Worm (Caenorhabditis elegans) whole organism, L1 larva: ENCODE data around the gene srh-30.

Source experiments
- C16A3.4 ChIP-seq: fragments of 150-350 bp; optimal IDR thresholded peaks from 2 replicates; lab custom pipeline; 2014; ENCODE audit warnings: missing biosample characterization, missing genetic modification characterization
- C34B4.2 ChIP-seq: sonication (generic microtip); optimal IDR thresholded peaks from 2 replicates; lab custom pipeline; 2017; ENCODE audit warnings: mild to moderate bottlenecking, missing genetic modification characterization, missing compliant biosample characterization
- F16B12.6 ChIP-seq: fragments of 150-350 bp; optimal IDR thresholded peaks from 2 replicates; lab custom pipeline; 2014; ENCODE audit warnings: missing biosample characterization, missing genetic modification characterization
- Y116A8C.19 ChIP-seq: sonication (generic microtip); optimal IDR thresholded peaks from 2 replicates; lab custom pipeline; 2016; ENCODE audit warnings: missing compliant biosample characterization, missing genetic modification characterization, borderline replicate concordance
- aha-1 ChIP-seq: fragments of 150-350 bp; optimal IDR thresholded peaks from 2 replicates; lab custom pipeline; 2014; ENCODE audit warnings: missing biosample characterization, missing genetic modification characterization
- ama-1 ChIP-seq: fragments of 150-350 bp; optimal IDR thresholded peaks from 2 replicates; lab custom pipeline; 2014
- blmp-1 ChIP-seq: fragments of 150-350 bp; optimal IDR thresholded peaks from 2 replicates; lab custom pipeline; 2014; ENCODE audit warnings: missing biosample characterization, missing genetic modification characterization
- ceh-8 ChIP-seq: fragments of 200-800 bp; sonication (Bioruptor generic); optimal IDR thresholded peaks from 2 replicates; lab custom pipeline; 2018; ENCODE audit warnings: mild to moderate bottlenecking, missing genetic modification characterization, moderate library complexity, missing compliant biosample characterization
- ceh-88 ChIP-seq: fragments of 200-800 bp; sonication (Bioruptor generic); IDR thresholded peaks from 2 replicates; pipeline ENCODE4 v1.3.6; 2022; ENCODE audit warnings: missing genetic modification characterization, missing compliant biosample characterization
- ceh-90 ChIP-seq: sonication (generic microtip); optimal IDR thresholded peaks from 2 replicates; lab custom pipeline; 2016; ENCODE audit warnings: missing genetic modification characterization, missing compliant biosample characterization
- dpl-1 ChIP-seq, 3 experiments: fragments of 150-350 bp in 2 of 3; sonication (generic microtip) in 1 of 3; optimal IDR thresholded peaks; 2 replicates each; lab custom pipeline; 2014 to 2017; ENCODE audit warnings: missing biosample characterization in 3 of 3, missing genetic modification characterization in 3 of 3, missing genetic modification reagents in 3 of 3
- efl-3 ChIP-seq: fragments of 200-800 bp; sonication (Bioruptor generic); optimal IDR thresholded peaks from 2 replicates; lab custom pipeline; 2018; ENCODE audit warnings: mild to moderate bottlenecking, missing genetic modification characterization, missing compliant biosample characterization
- egl-27 ChIP-seq, 2 experiments: fragments of 150-350 bp in 1 of 2; sonication (generic microtip); optimal IDR thresholded peaks; 3 replicates each; lab custom pipeline; 2017 to 2018; ENCODE audit warnings: missing biosample characterization in 2 of 2, missing genetic modification characterization in 2 of 2, missing genetic modification reagents in 2 of 2
- elt-2 ChIP-seq: sonication (generic microtip); optimal IDR thresholded peaks from 2 replicates; lab custom pipeline; 2016; ENCODE audit warnings: missing genetic modification characterization, mild to moderate bottlenecking, inconsistent platforms, missing compliant biosample characterization, missing genetic modification reagents
- elt-3 ChIP-seq, 6 experiments: fragments of 150-350 bp in 1 of 6; sonication (generic microtip); optimal IDR thresholded peaks; 2 replicates each; lab custom pipeline; 2017 to 2018; ENCODE audit warnings: missing biosample characterization in 6 of 6, missing genetic modification characterization in 6 of 6, inconsistent platforms in 1 of 6
- ets-5 ChIP-seq: fragments of 200-800 bp; sonication (Bioruptor generic); IDR thresholded peaks from 2 replicates; pipeline ENCODE4 v1.3.6; 2022; ENCODE audit warnings: missing genetic modification characterization, missing compliant biosample characterization
- fkh-4 ChIP-seq: sonication (generic microtip); optimal IDR thresholded peaks from 2 replicates; lab custom pipeline; 2016; ENCODE audit warnings: missing compliant biosample characterization, missing genetic modification characterization, borderline replicate concordance
- fos-1 ChIP-seq: fragments of 150-350 bp; optimal IDR thresholded peaks from 2 replicates; lab custom pipeline; 2014; ENCODE audit warnings: missing biosample characterization, missing genetic modification characterization
- jun-1 ChIP-seq: fragments of 150-350 bp; optimal IDR thresholded peaks from 2 replicates; lab custom pipeline; 2014; ENCODE audit warnings: missing biosample characterization, missing genetic modification reagents, missing genetic modification characterization
- lin-13 ChIP-seq: fragments of 150-350 bp; optimal IDR thresholded peaks from 2 replicates; lab custom pipeline; 2014; ENCODE audit warnings: missing biosample characterization, missing genetic modification reagents, missing genetic modification characterization
- lin-14 ChIP-seq: fragments of 200-800 bp; sonication (Bioruptor generic); optimal IDR thresholded peaks from 2 replicates; lab custom pipeline; 2018; ENCODE audit warnings: mild to moderate bottlenecking, missing genetic modification characterization, moderate library complexity, missing compliant biosample characterization
- lin-35 ChIP-seq, 2 experiments: fragments of 150-350 bp; optimal IDR thresholded peaks; 2 replicates each; lab custom pipeline; 2014; ENCODE audit warnings: missing biosample characterization in 2 of 2, missing genetic modification characterization in 2 of 2, missing genetic modification reagents in 2 of 2
- lin-39 ChIP-seq: fragments of 150-350 bp; optimal IDR thresholded peaks from 2 replicates; lab custom pipeline; 2014; ENCODE audit warnings: missing biosample characterization, missing genetic modification reagents, missing genetic modification characterization
- lir-3 ChIP-seq: sonication (generic microtip); optimal IDR thresholded peaks from 2 replicates; lab custom pipeline; 2016; ENCODE audit warnings: mild to moderate bottlenecking, missing genetic modification characterization, moderate library complexity, missing compliant biosample characterization; ENCODE audit not compliant: poor library complexity
- nhr-11 ChIP-seq: fragments of 150-350 bp; optimal IDR thresholded peaks from 2 replicates; lab custom pipeline; 2014; ENCODE audit warnings: missing biosample characterization, missing genetic modification characterization
- nhr-20 ChIP-seq: sonication (generic microtip); optimal IDR thresholded peaks from 2 replicates; lab custom pipeline; 2016; ENCODE audit warnings: mild to moderate bottlenecking, missing genetic modification characterization, missing compliant biosample characterization
- nhr-237 ChIP-seq: fragments of 150-350 bp; optimal IDR thresholded peaks from 2 replicates; lab custom pipeline; 2014; ENCODE audit warnings: missing biosample characterization, missing genetic modification characterization
- nhr-47 ChIP-seq: sonication (generic microtip); optimal IDR thresholded peaks from 2 replicates; lab custom pipeline; 2016; ENCODE audit warnings: mild to moderate bottlenecking, missing genetic modification characterization, moderate library complexity, missing compliant biosample characterization
- nhr-76 ChIP-seq: sonication (generic microtip); optimal IDR thresholded peaks from 2 replicates; lab custom pipeline; 2017; ENCODE audit warnings: missing biosample characterization, missing genetic modification characterization
- nhr-85 ChIP-seq: sonication (generic microtip); peaks from one replicate; lab custom pipeline; 2016; ENCODE audit warnings: missing genetic modification characterization, inconsistent platforms, missing compliant biosample characterization
- pax-3 ChIP-seq: fragments of 200-800 bp; sonication (Bioruptor generic); optimal IDR thresholded peaks from 2 replicates; lab custom pipeline; 2018; ENCODE audit warnings: mild to moderate bottlenecking, missing genetic modification characterization, moderate library complexity, missing compliant biosample characterization
- pqm-1 ChIP-seq: sonication (generic microtip); optimal IDR thresholded peaks from 3 replicates; lab custom pipeline; 2017; ENCODE audit warnings: missing biosample characterization, missing genetic modification characterization
- rnt-1 ChIP-seq: sonication (generic microtip); optimal IDR thresholded peaks from 2 replicates; lab custom pipeline; 2016; ENCODE audit warnings: mild to moderate bottlenecking, missing genetic modification characterization, moderate library complexity, missing compliant biosample characterization
- skn-1 ChIP-seq: fragments of 150-350 bp; optimal IDR thresholded peaks from 2 replicates; lab custom pipeline; 2014; ENCODE audit warnings: missing biosample characterization, missing genetic modification characterization
- snpc-4 ChIP-seq: fragments of 150-350 bp; optimal IDR thresholded peaks from 2 replicates; lab custom pipeline; 2014; ENCODE audit warnings: missing biosample characterization, missing genetic modification characterization
- snu-23 ChIP-seq: sonication (generic microtip); optimal IDR thresholded peaks from 2 replicates; lab custom pipeline; 2016; ENCODE audit warnings: missing genetic modification characterization, missing compliant biosample characterization
- sox-4 ChIP-seq: sonication (generic microtip); optimal IDR thresholded peaks from 2 replicates; lab custom pipeline; 2016; ENCODE audit warnings: missing genetic modification characterization, missing compliant biosample characterization
- tbx-2 ChIP-seq: sonication (generic microtip); optimal IDR thresholded peaks from 2 replicates; lab custom pipeline; 2016; ENCODE audit warnings: missing genetic modification characterization, missing compliant biosample characterization
- tlp-1 ChIP-seq: fragments of 150-350 bp; optimal IDR thresholded peaks from 2 replicates; lab custom pipeline; 2014; ENCODE audit warnings: missing biosample characterization, missing genetic modification characterization
- unc-130 ChIP-seq: fragments of 150-350 bp; optimal IDR thresholded peaks from 2 replicates; lab custom pipeline; 2017; ENCODE audit warnings: missing biosample characterization, missing genetic modification characterization, inconsistent platforms
- unc-30 ChIP-seq: sonication (generic microtip); optimal IDR thresholded peaks from 2 replicates; lab custom pipeline; 2017; ENCODE audit warnings: missing biosample characterization, missing genetic modification characterization
- unc-62 ChIP-seq: fragments of 150-350 bp; optimal IDR thresholded peaks from 2 replicates; lab custom pipeline; 2014; ENCODE audit warnings: missing biosample characterization, missing genetic modification reagents, missing genetic modification characterization
- unc-86 ChIP-seq: sonication (generic microtip); optimal IDR thresholded peaks from 2 replicates; lab custom pipeline; 2016; ENCODE audit warnings: missing genetic modification characterization, missing compliant biosample characterization
- unc-98 ChIP-seq: fragments of 200-800 bp; sonication (Bioruptor generic); IDR thresholded peaks from 2 replicates; pipeline ENCODE4 v1.3.6; 2022; ENCODE audit warnings: missing genetic modification characterization, missing compliant biosample characterization
- xbp-1 ChIP-seq: sonication (generic microtip); optimal IDR thresholded peaks from 2 replicates; lab custom pipeline; 2016; ENCODE audit warnings: missing genetic modification characterization, missing compliant biosample characterization
- zip-4 ChIP-seq: fragments of 200-800 bp; sonication (Bioruptor generic); optimal IDR thresholded peaks from 2 replicates; lab custom pipeline; 2018; ENCODE audit warnings: mild to moderate bottlenecking, missing genetic modification characterization, moderate library complexity, missing compliant biosample characterization
- ztf-4 ChIP-seq: fragments of 150-350 bp; optimal IDR thresholded peaks from 2 replicates; lab custom pipeline; 2014; ENCODE audit warnings: missing biosample characterization, missing genetic modification characterization

srh-30 gene

DNA sequence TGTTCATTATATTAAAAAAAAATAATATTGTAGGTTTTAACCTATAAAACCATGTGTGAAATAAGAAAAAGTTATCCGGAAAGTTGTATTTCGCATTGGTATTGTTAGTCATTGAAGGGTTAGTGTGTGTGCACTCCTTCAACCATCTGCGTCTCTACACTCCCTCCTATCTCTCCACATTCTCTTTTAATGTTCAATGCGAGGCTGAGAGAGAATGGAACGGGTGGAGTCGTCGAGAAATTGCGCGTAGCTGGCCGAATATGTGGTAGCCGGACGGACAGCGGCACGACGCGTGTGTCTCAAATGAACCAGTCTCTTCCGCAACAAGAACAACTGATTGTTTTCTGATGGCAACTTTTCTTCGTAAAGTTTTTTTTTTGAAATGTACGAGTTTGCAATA lies 25.3 kb upstream of the srh-30 start (continued):
- TF ChIP-seq fkh-4 (no peak), unc-30 (no peak), fos-1 (no peak), skn-1 (no peak), snpc-4 (tag; lab: Kevin White, UChicago) (peak; percentile 10), aha-1 (tag; lab: Kevin White, UChicago) (no peak), ceh-90 (tag; lab: Kevin White, UChicago) (no peak), C34B4.2 (tag; lab: Kevin White, UChicago) (no peak), pax-3 (tag; lab: Kevin White, UChicago) (no peak), F16B12.6 (tag; lab: Kevin White, UChicago) (no peak), nhr-20 (tag; lab: Kevin White, UChicago) (peak; percentile 22), lin-14 (GFP tag; lab: Kevin White, UChicago) (peak; percentile 91), ceh-88 (GFP tag; lab: Robert Waterston, UW) (no peak), lin-35 (GFP tag; optimal IDR thresholded peaks at IDR 0.05; lab: Kevin White, UChicago) (peak in 1 of 2 experiments; percentile 12), lin-13 (GFP tag; lab: Kevin White, UChicago) (no peak), Y116A8C.19 (no peak), unc-98 (GFP tag; lab: Robert Waterston, UW) (no peak), unc-62 (no peak), ama-1 (lab: Kevin White, UChicago) (no peak), lin-39 (tag; lab: Kevin White, UChicago) (no peak), ztf-4 (tag; lab: Kevin White, UChicago) (no peak), elt-2 (tag; lab: Kevin White, UChicago) (no peak), tlp-1 (tag; lab: Kevin White, UChicago) (no peak), egl-27 (tag; optimal IDR thresholded peaks at IDR 0.05; lab: Kevin White, UChicago) (no peak), dpl-1 (GFP tag; optimal IDR thresholded peaks at IDR 0.05; lab: Kevin White, UChicago) (peak in 1 of 3 experiments; percentile 4), efl-3 (GFP tag; lab: Kevin White, UChicago) (no peak), unc-86 (tag; lab: Kevin White, UChicago) (peak; percentile 12), sox-4 (no peak), nhr-76 (no peak), tbx-2 (no peak), unc-130 (tag; lab: Kevin White, UChicago) (no peak), ets-5 (GFP tag; lab: Robert Waterston, UW) (no peak), nhr-47 (tag; lab: Kevin White, UChicago) (peak; percentile 6), jun-1 (tag; lab: Kevin White, UChicago) (no peak), ceh-8 (GFP tag; lab: Kevin White, UChicago) (no peak), C16A3.4 (no peak), nhr-237 (tag; lab: Kevin White, UChicago) (no peak), nhr-11 (no peak), lir-3 (tag; lab: Kevin White, UChicago) (no peak), pqm-1 (tag; lab: Kevin White, UChicago) (no peak), zip-4 (GFP tag; lab: Kevin White, UChicago) (no peak)

DNA sequence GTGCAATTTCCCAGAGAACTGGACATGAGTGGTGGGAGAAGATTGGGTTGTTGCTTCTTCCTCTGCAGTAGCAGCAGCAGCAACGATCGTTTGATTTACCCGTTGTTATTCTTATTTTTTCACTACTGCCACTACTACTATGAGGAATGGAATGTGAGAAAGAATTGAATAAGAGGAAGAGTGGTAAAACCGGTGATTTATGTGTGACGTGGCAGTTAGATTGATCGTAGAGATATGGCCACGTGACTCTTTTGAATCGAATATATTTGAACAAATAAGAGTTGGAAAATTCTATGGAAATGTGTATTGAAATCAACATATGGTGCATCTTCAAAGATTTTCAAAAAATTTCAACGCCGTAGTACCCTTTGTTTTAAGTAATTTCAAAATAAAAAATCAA lies 24.7 kb upstream of the srh-30 start:
- TF ChIP-seq elt-3 (tag; optimal IDR thresholded peaks at IDR 0.05; lab: Kevin White, UChicago) (no peak), rnt-1 (peak; percentile 2), elt-2 (tag; lab: Kevin White, UChicago) (no peak), snu-23 (peak; percentile 1), blmp-1 (tag; lab: Kevin White, UChicago) (peak; percentile 10), xbp-1 (tag; lab: Kevin White, UChicago) (peak; percentile 13), nhr-85 (tag; lab: Kevin White, UChicago) (peak; percentile 84), nhr-20 (tag; lab: Kevin White, UChicago) (peak; percentile 32)
